Worm (Caenorhabditis elegans): ENCODE data around the gene B0546.5.

B0546.5 gene

ce11 chrIV:3352019-3352418 lies 37.9 kb downstream of the B0546.5 start:
- peak; percentile 27 for TF ChIP-seq ref-2 (tag; optimal IDR thresholded peaks at IDR 0.05)
- TF ChIP-seq pha-4 (tag; optimal IDR thresholded peaks at IDR 0.05): no peak
- peak; percentile 12 for TF ChIP-seq unc-42 (tag; optimal IDR thresholded peaks at IDR 0.05)

DNA sequence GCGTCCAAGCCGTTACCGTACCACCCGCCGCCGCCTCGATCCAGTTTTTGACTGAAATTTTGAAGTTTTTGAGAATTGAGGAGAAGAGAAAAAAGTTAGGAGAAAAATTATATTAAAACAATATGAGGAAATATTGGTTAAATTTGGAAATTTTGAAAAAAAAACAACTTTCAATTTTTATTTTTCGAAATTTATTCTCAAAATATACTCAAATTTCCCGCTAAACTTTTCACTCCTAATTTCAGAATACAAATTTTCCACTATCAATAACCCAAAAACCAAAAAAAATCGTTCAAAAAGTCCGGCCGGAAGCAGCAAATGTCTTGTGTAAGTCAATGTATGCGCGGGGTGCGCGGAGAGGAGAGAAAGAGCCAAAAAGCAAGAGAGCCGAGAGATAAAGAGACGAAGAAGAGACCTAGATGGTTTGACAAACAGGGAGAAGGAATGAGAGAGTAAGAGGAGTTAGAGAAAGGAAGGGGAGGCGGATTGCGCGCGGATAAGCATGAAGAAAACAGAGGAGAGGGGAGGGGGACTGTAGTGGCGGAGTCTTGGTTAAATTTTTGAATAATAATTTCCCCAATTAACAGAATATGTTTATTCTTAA lies 39.8 kb downstream of the B0546.5 start, which contains the start of gene elks-1:
elks-1 (minus strand) TSS at position 51 of the 604 bp plus-strand sequence.
- no peak for TF ChIP-seq rnt-1 (tag; optimal IDR thresholded peaks at IDR 0.05)
- TF ChIP-seq hlh-6 (tag; optimal IDR thresholded peaks at IDR 0.05): no peak
- TF ChIP-seq sox-4 (tag; optimal IDR thresholded peaks at IDR 0.05): no peak
- no peak for TF ChIP-seq tbx-7 (tag; optimal IDR thresholded peaks at IDR 0.05)
- no peak for TF ChIP-seq ama-1 (optimal IDR thresholded peaks at IDR 0.05)
- no peak for TF ChIP-seq T23F11.4 (GFP tag; optimal IDR thresholded peaks at IDR 0.05)
- TF ChIP-seq pqm-1 (tag; optimal IDR thresholded peaks at IDR 0.05): no peak
- no peak for TF ChIP-seq fax-1 (tag; optimal IDR thresholded peaks at IDR 0.05)
- no peak for TF ChIP-seq ceh-6 (GFP tag; optimal IDR thresholded peaks at IDR 0.05)
- TF ChIP-seq lin-11 (tag; optimal IDR thresholded peaks at IDR 0.05): no peak
- no peak for TF ChIP-seq unc-42 (tag; optimal IDR thresholded peaks at IDR 0.05)
- no peak for TF ChIP-seq npax-4 (tag; optimal IDR thresholded peaks at IDR 0.05)
- TF ChIP-seq pha-2 (tag; optimal IDR thresholded peaks at IDR 0.05): no peak
- TF ChIP-seq ref-2 (tag; optimal IDR thresholded peaks at IDR 0.05): peak; percentile 28
- TF ChIP-seq odd-2 (tag; optimal IDR thresholded peaks at IDR 0.05): no peak
- no peak for TF ChIP-seq syd-9 (tag; optimal IDR thresholded peaks at IDR 0.05)
- TF ChIP-seq nfya-1 (tag; optimal IDR thresholded peaks at IDR 0.05): peak; percentile 53
- TF ChIP-seq ceh-9 (tag; optimal IDR thresholded peaks at IDR 0.05): no peak
- TF ChIP-seq ceh-31 (tag; optimal IDR thresholded peaks at IDR 0.05): peak; percentile 11
- TF ChIP-seq unc-86 (tag; optimal IDR thresholded peaks at IDR 0.05): no peak
- no peak for TF ChIP-seq fkh-6 (tag; optimal IDR thresholded peaks at IDR 0.05)
- peak; percentile 27 for TF ChIP-seq ceh-34 (tag; optimal IDR thresholded peaks at IDR 0.05)
- no peak for TF ChIP-seq pag-3 (tag; optimal IDR thresholded peaks at IDR 0.05; ENCODE audit: borderline replicate concordance)
- no peak for TF ChIP-seq nhr-232 (tag; optimal IDR thresholded peaks at IDR 0.05)
- TF ChIP-seq nhr-11 (tag; optimal IDR thresholded peaks at IDR 0.05): no peak
- peak; percentile 17 for TF ChIP-seq tbx-2 (tag; optimal IDR thresholded peaks at IDR 0.05)
- TF ChIP-seq sox-2 (GFP tag; IDR thresholded peaks at IDR 0.05): no peak
- TF ChIP-seq ceh-30 (tag; optimal IDR thresholded peaks at IDR 0.05): no peak
- no peak for TF ChIP-seq dmd-4 (tag; optimal IDR thresholded peaks at IDR 0.05; ENCODE audit: borderline replicate concordance)
- TF ChIP-seq madf-2 (tag; optimal IDR thresholded peaks at IDR 0.05): no peak
- TF ChIP-seq ceh-45 (GFP tag; IDR thresholded peaks at IDR 0.05): no peak
- TF ChIP-seq ceh-18 (tag; optimal IDR thresholded peaks at IDR 0.05): no peak
- no peak for TF ChIP-seq dve-1 (tag; optimal IDR thresholded peaks at IDR 0.05)

ce11 chrIV:3348334-3348733 lies 41.6 kb downstream of the B0546.5 start:
- no peak for TF ChIP-seq dmd-4 (tag; optimal IDR thresholded peaks at IDR 0.05; ENCODE audit: borderline replicate concordance)
- no peak for TF ChIP-seq mec-3 (tag; optimal IDR thresholded peaks at IDR 0.05; ENCODE audit: borderline replicate concordance)

DNA sequence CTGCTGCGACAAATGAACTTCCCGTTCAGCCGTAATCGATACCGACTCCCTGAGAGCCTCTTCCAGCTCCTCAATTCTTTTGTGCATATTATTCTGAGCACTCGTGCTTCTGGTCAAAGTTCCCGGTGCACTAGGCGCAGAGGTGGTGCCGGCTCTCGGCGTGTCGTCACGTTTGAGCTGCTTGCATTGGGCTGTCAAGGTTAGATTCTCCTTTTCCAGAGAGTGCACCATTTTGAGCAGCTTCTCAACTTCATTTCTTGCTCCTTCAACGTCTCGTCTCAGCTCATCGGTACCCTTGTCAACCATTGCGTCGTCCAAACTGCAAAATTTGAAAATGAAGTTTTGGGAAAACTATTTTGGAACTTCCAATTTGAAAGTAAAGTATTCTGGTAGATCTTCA lies 44.4 kb downstream of the B0546.5 start:
- TF ChIP-seq pat-9 (tag; optimal IDR thresholded peaks at IDR 0.05) (no peak), gmeb-2 (tag; optimal IDR thresholded peaks at IDR 0.05) (no peak), C08G9.2 (tag; optimal IDR thresholded peaks at IDR 0.05) (no peak), K09A11.1 (tag; optimal IDR thresholded peaks at IDR 0.05; ENCODE audit: insufficient read depth) (no peak), unc-42 (tag; optimal IDR thresholded peaks at IDR 0.05) (no peak), hlh-13 (GFP tag; optimal IDR thresholded peaks at IDR 0.05) (no peak), dmd-4 (tag; optimal IDR thresholded peaks at IDR 0.05; ENCODE audit: borderline replicate concordance) (no peak), hlh-30 (tag; optimal IDR thresholded peaks at IDR 0.05; ENCODE audit: insufficient read depth) (no peak), hlh-8 (tag; optimal IDR thresholded peaks at IDR 0.05) (no peak), ceh-6 (GFP tag; optimal IDR thresholded peaks at IDR 0.05) (no peak), pros-1 (tag; optimal IDR thresholded peaks at IDR 0.05) (no peak), ceh-48 (tag; optimal IDR thresholded peaks at IDR 0.05) (no peak), fkh-10 (GFP tag; optimal IDR thresholded peaks at IDR 0.05) (no peak), pqm-1 (tag; optimal IDR thresholded peaks at IDR 0.05) (no peak), ceh-24 (tag; optimal IDR thresholded peaks at IDR 0.05) (no peak), lin-11 (tag; optimal IDR thresholded peaks at IDR 0.05) (no peak), ahr-1 (tag; optimal IDR thresholded peaks at IDR 0.05) (no peak)

All from whole organism, late embryonic.